Fruit fly (Drosophila melanogaster) S2 (cell line): ENCODE results near the gene CG46396.

Experiments
- CG8478 ChIP-seq: fragments of >200 bp; optimal IDR thresholded peaks from 2 replicates; lab custom pipeline; 2018
- CTCF ChIP-seq, 2 experiments: fragments of >200 bp; optimal IDR thresholded peaks; 2 replicates each; lab custom pipeline; 2018

DNA sequence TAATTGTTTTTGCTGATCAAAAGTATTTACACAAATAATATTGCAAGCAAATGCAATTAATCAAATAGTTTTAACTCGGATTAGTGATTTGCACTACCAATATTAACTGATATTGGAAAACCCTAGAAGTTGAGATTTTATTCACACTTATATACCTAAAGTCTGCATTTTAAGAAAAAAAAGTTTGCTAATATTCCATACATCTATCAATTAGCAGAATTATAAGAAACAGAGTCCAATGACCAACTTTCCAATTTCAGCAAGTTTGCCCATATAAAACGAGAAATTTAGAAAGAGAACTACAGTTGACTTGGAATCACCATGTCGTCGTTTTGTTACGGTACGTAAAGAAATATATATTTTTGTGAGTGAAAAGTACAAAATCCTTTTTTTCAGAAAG, 2.7 kb downstream of the CG46396 start, which contains the start of gene CG46026:
- TF ChIP-seq CTCF (optimal IDR thresholded peaks at IDR 0.05; lab: Kevin White, UChicago) (no peak), CG8478 (lab: Kevin White, UChicago) (no peak)
